Worm (Caenorhabditis elegans): ENCODE measurements around the gene fbxl-3.

The fbxl-3 gene

ce11 chrII:5373275-5374047, 25.2 kb downstream of the fbxl-3 start, which contains the start of the genes agt-2 and F09E5.3 (continued):
- TF ChIP-seq madf-10 (tag; optimal IDR thresholded peaks at IDR 0.05), result peak; percentile 49
- peak; percentile 56 for TF ChIP-seq repo-1 (tag; optimal IDR thresholded peaks at IDR 0.05)
- peak; percentile 61 for TF ChIP-seq pha-4 (tag; optimal IDR thresholded peaks at IDR 0.05)
- TF ChIP-seq fkh-3 (tag; optimal IDR thresholded peaks at IDR 0.05), result no peak
- TF ChIP-seq chd-7 (tag; optimal IDR thresholded peaks at IDR 0.05), result peak; percentile 15
- peak; percentile 53 for TF ChIP-seq F33H1.4 (GFP tag; IDR thresholded peaks at IDR 0.05)
- peak; percentile 52; the same call in 1 of the 2 replicates for TF ChIP-seq B0336.3 (GFP tag; IDR thresholded peaks at IDR 0.05)
- 0 out of 2 replicates have a peak, but pooled peaks have one; percentile 55 for TF ChIP-seq D2030.7 (GFP tag; IDR thresholded peaks at IDR 0.05)
- no peak for TF ChIP-seq akir-1 (GFP tag; optimal IDR thresholded peaks at IDR 0.05)
- TF ChIP-seq egl-18 (GFP tag; IDR thresholded peaks at IDR 0.05), result no peak
- TF ChIP-seq K12H6.12 (tag; optimal IDR thresholded peaks at IDR 0.05), result peak; percentile 75
- peak; percentile 58 for TF ChIP-seq ztf-26 (tag; optimal IDR thresholded peaks at IDR 0.05)
- peak; percentile 40 for TF ChIP-seq efl-1 (GFP tag; optimal IDR thresholded peaks at IDR 0.05)
- TF ChIP-seq lin-54 (GFP tag; optimal IDR thresholded peaks at IDR 0.05), result peak; percentile 87
- peak; percentile 59 for TF ChIP-seq nhr-80 (tag; optimal IDR thresholded peaks at IDR 0.05)
- no peak for TF ChIP-seq F37B4.10 (GFP tag; IDR thresholded peaks at IDR 0.05)
- TF ChIP-seq hmg-20 (GFP tag; IDR thresholded peaks at IDR 0.05), result peak; percentile 50; the same call in 1 of the 2 replicates
- peak; percentile 14 for TF ChIP-seq snpc-1.3 (tag; optimal IDR thresholded peaks at IDR 0.05; ENCODE audit: insufficient read depth)
- no peak for TF ChIP-seq aptf-2 (GFP tag; conservative IDR thresholded peaks at IDR 0.05)
- TF ChIP-seq F52B5.7 (tag; optimal IDR thresholded peaks at IDR 0.05), result no peak
- no peak for TF ChIP-seq tbx-9 (tag; optimal IDR thresholded peaks at IDR 0.05; ENCODE audit: borderline replicate concordance)
- TF ChIP-seq nfyb-1 (GFP tag; IDR thresholded peaks at IDR 0.05), result peak; percentile 77
- TF ChIP-seq tlf-1 (GFP tag; optimal IDR thresholded peaks at IDR 0.05), result peak; percentile 40
- TF ChIP-seq lin-35 (GFP tag; optimal IDR thresholded peaks at IDR 0.05), result peak in 2 of 3 experiments; percentile 72 to 91
- peak; percentile 86 for TF ChIP-seq madf-3 (GFP tag; IDR thresholded peaks at IDR 0.05)
- TF ChIP-seq snpc-4 (GFP tag; optimal IDR thresholded peaks at IDR 0.05), result no peak
- peak; percentile 5 to 72 (median 52) for TF ChIP-seq snpc-4 (tag; optimal IDR thresholded peaks at IDR 0.05)
- peak; percentile 7 for TF ChIP-seq snpc-1.1 (tag; optimal IDR thresholded peaks at IDR 0.05; ENCODE audit: insufficient read depth)
- peak; percentile 84 for TF ChIP-seq dox-1 (GFP tag; IDR thresholded peaks at IDR 0.05)
- no peak for TF ChIP-seq ztf-25 (GFP tag; IDR thresholded peaks at IDR 0.05)
- no peak for TF ChIP-seq unc-130 (GFP tag; optimal IDR thresholded peaks at IDR 0.05)
- TF ChIP-seq hrde-1 (tag; optimal IDR thresholded peaks at IDR 0.05; ENCODE audit: borderline replicate concordance), result no peak
- peak; percentile 35 for TF ChIP-seq atf-7 (tag; optimal IDR thresholded peaks at IDR 0.05)
- peak; percentile 68 for TF ChIP-seq ceh-100 (GFP tag; IDR thresholded peaks at IDR 0.05)
- peak; percentile 80 for TF ChIP-seq ceh-27 (GFP tag; optimal IDR thresholded peaks at IDR 0.05)
- TF ChIP-seq attf-5 (GFP tag; optimal IDR thresholded peaks at IDR 0.05), result peak; percentile 92
- peak; percentile 12 for TF ChIP-seq ets-4 (GFP tag; optimal IDR thresholded peaks at IDR 0.05)
- peak; percentile 96 for TF ChIP-seq ztf-18 (tag; optimal IDR thresholded peaks at IDR 0.05)
- peak; percentile 71 for TF ChIP-seq lsl-1 (GFP tag; optimal IDR thresholded peaks at IDR 0.05)
- peak; percentile 45 for TF ChIP-seq dpl-1 (GFP tag; optimal IDR thresholded peaks at IDR 0.05)
- TF ChIP-seq sea-2 (GFP tag; IDR thresholded peaks at IDR 0.05), result no peak
- no peak for TF ChIP-seq ccch-3 (GFP tag; optimal IDR thresholded peaks at IDR 0.05)
- no peak for TF ChIP-seq F39B2.1 (GFP tag; IDR thresholded peaks at IDR 0.05)
- no peak for TF ChIP-seq gei-17 (GFP tag; optimal IDR thresholded peaks at IDR 0.05)
- peak; percentile 86 for TF ChIP-seq pbrm-1 (GFP tag; IDR thresholded peaks at IDR 0.05)

All from whole organism, young adult.